Worm (Caenorhabditis elegans): Measurements from ENCODE around the gene ttr-42.

The ttr-42 gene

ce11 chrX:2536246-2536772 lies 41.2 kb upstream of the ttr-42 start (continued):
- TF ChIP-seq unc-62 (GFP tag; optimal IDR thresholded peaks at IDR 0.05) (no peak), nhr-11 (tag; optimal IDR thresholded peaks at IDR 0.05) (no peak), lin-13 (GFP tag; optimal IDR thresholded peaks at IDR 0.05) (peak; percentile 75)

ce11 chrX:2538713-2539112 lies 38.8 kb upstream of the ttr-42 start:
- no peak for TF ChIP-seq Y55F3AM.14 (GFP tag; optimal IDR thresholded peaks at IDR 0.05)
- no peak for TF ChIP-seq lin-13 (GFP tag; optimal IDR thresholded peaks at IDR 0.05)

DNA sequence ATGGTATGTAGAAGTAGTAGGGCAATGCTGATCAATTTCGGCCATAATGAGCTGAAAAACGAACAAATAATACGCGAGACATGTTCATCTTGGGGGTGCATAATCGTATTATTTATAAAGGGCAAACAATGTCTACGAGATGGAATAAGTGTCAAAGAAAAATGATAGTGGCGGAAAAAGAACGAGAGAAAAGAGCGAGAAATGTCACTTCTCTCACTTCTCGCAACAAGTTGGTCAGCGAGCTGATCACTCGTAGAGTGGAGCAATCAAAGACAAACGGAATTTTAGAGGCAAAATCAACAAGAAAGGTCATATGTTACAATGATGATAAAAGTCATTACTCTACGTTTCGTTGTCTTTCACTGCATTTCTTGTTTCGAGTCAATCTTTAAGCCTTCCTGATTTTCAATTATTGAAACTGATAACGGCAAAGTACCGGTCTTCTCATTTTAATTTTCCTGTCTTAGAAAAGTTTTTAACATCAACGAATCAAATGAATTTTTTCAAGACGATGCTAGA lies 36.5 kb upstream of the ttr-42 start, which contains the start of gene F52H2.3:
TSS of gene F52H2.3 (minus strand) at position 51 of the 519 bp plus-strand sequence.
- peak; percentile 70 for TF ChIP-seq fos-1 (tag; optimal IDR thresholded peaks at IDR 0.05)
- TF ChIP-seq mdl-1 (tag; optimal IDR thresholded peaks at IDR 0.05): no peak
- peak; percentile 47 for TF ChIP-seq crh-2 (tag; optimal IDR thresholded peaks at IDR 0.05)
- no peak for TF ChIP-seq ztf-11 (tag; optimal IDR thresholded peaks at IDR 0.05)
- TF ChIP-seq peb-1 (tag; optimal IDR thresholded peaks at IDR 0.05): no peak
- peak; percentile 21 for TF ChIP-seq gmeb-1 (tag; optimal IDR thresholded peaks at IDR 0.05)
- no peak for TF ChIP-seq sem-4 (tag; optimal IDR thresholded peaks at IDR 0.05)
- peak; percentile 2 for TF ChIP-seq sma-9 (GFP tag; optimal IDR thresholded peaks at IDR 0.05)
- TF ChIP-seq sma-9 (tag; optimal IDR thresholded peaks at IDR 0.05): no peak
- no peak for TF ChIP-seq nhr-77 (tag; optimal IDR thresholded peaks at IDR 0.05)
- peak; percentile 28 for TF ChIP-seq F13H6.1 (tag; optimal IDR thresholded peaks at IDR 0.05)
- TF ChIP-seq lin-39 (tag; optimal IDR thresholded peaks at IDR 0.05): no peak

DNA sequence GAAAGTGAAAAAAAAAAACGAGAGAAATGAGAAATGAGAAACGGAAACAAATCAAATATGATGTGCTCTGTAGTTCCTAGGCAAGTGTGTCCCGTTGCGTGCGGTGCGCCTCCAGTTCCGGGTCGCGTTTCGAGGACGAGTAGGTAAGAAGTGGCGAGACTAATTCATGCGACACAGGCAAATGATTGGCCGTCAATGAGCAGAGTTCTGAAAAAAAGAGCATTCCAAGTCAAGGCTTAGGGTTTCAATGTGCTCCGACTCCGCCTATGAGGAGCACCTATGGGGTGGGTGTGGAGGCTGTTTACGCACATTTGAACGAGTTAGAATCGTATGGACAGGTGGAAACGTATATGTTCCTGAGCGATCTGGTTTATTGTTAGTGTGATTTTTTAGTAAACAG lies 34.2 kb upstream of the ttr-42 start:
- TF ChIP-seq fos-1 (tag; optimal IDR thresholded peaks at IDR 0.05): peak; percentile 28
- TF ChIP-seq unc-39 (tag; optimal IDR thresholded peaks at IDR 0.05): no peak

DNA sequence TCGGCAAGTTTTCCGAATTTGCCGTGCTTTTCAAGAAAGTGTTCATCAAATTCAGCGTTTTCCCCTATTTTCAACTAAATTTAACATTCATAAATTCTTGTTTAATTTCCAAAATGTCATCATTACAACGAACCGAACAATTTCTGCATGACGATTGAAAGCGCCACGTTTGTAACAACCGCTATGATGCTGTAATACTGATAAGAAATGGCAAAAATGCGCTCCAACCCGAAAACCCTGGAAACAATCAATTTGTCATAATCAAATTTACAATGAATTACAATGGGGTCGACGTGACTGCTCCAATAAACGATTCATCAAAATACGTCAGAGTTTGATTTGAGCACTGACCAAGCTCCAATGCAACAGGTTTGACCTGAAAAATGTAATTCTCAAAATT lies 32.9 kb upstream of the ttr-42 start:
- TF ChIP-seq crh-2 (tag; optimal IDR thresholded peaks at IDR 0.05): peak; percentile 79
- TF ChIP-seq sma-9 (GFP tag; optimal IDR thresholded peaks at IDR 0.05): peak; percentile 5
- TF ChIP-seq sma-9 (tag; optimal IDR thresholded peaks at IDR 0.05): no peak
- no peak for TF ChIP-seq ztf-1 (GFP tag; conservative IDR thresholded peaks at IDR 0.05)
- TF ChIP-seq fos-1 (tag; optimal IDR thresholded peaks at IDR 0.05): peak; percentile 66

DNA sequence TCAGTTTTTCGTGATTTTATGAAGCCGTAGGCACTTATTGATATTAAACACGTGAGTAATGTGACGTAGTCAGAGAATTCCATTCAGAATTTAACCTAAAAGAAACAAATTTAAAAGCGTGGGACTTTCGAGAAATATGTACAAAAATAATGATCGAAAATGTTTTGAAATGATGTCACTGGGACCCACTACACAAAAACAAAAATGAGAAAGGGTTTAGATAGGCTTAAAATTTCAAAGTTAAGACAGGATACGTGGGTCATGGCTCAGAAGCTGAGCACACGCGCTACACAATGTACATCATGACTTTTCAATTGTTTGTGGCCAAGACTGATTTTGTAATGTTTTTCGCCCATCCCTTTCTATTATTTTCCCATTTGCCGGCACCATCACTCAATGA lies 28.7 kb upstream of the ttr-42 start, which contains the start of gene smvt-1:
TSS of gene smvt-1 (minus strand) at position 101 of the 400 bp plus-strand sequence.
- no peak for TF ChIP-seq peb-1 (tag; optimal IDR thresholded peaks at IDR 0.05)
- peak; percentile 11 for TF ChIP-seq unc-55 (GFP tag; optimal IDR thresholded peaks at IDR 0.05)

DNA sequence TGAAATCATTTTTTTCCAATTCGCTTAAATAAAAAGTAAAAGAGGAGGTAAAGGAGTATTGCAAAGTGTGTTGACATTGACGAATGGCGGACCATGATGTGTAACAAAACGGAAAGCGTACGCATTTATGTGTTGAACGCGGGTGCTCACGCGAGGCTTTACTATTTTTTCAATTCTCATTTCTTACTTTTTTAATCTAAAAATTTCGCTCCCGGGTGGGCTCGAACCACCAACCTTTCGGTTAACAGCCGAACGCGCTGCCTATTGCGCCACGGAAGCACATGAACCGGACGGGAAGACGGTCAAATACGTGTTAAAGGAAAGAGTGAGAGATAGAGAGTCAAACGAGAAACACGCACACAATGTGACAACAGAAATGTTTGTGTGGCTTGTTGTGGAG lies 28.2 kb upstream of the ttr-42 start:
- peak; percentile 64 for TF ChIP-seq fos-1 (tag; optimal IDR thresholded peaks at IDR 0.05)
- no peak for TF ChIP-seq R02D3.7 (tag; optimal IDR thresholded peaks at IDR 0.05)
- TF ChIP-seq ztf-4 (tag; optimal IDR thresholded peaks at IDR 0.05): no peak
- TF ChIP-seq nhr-129 (tag; optimal IDR thresholded peaks at IDR 0.05): peak; percentile 70
- no peak for TF ChIP-seq aly-2 (tag; optimal IDR thresholded peaks at IDR 0.05)
- TF ChIP-seq lin-39 (tag; optimal IDR thresholded peaks at IDR 0.05): no peak
- peak; percentile 53 for TF ChIP-seq C34F6.9 (tag; optimal IDR thresholded peaks at IDR 0.05)
- peak; percentile 35 to 67 for TF ChIP-seq lsy-2 (tag; optimal IDR thresholded peaks at IDR 0.05)
- peak; percentile 37 for TF ChIP-seq sma-3 (GFP tag; optimal IDR thresholded peaks at IDR 0.05)
- TF ChIP-seq ceh-16 (tag; optimal IDR thresholded peaks at IDR 0.05): no peak
- no peak for TF ChIP-seq nhr-77 (tag; optimal IDR thresholded peaks at IDR 0.05)
- TF ChIP-seq mdl-1 (tag; optimal IDR thresholded peaks at IDR 0.05): peak in 1 of 2 experiments; percentile 54
- peak; percentile 30 for TF ChIP-seq lin-11 (tag; optimal IDR thresholded peaks at IDR 0.05)
- peak; percentile 66 for TF ChIP-seq sma-9 (GFP tag; optimal IDR thresholded peaks at IDR 0.05)
- no peak for TF ChIP-seq sma-9 (tag; optimal IDR thresholded peaks at IDR 0.05)
- TF ChIP-seq sem-4 (tag; optimal IDR thresholded peaks at IDR 0.05): peak; percentile 13
- TF ChIP-seq gmeb-1 (tag; optimal IDR thresholded peaks at IDR 0.05): peak; percentile 49
- TF ChIP-seq nhr-21 (tag; optimal IDR thresholded peaks at IDR 0.05): peak; percentile 66
- no peak for TF ChIP-seq nhr-10 (tag; optimal IDR thresholded peaks at IDR 0.05)
- peak; percentile 55 for TF ChIP-seq unc-55 (GFP tag; optimal IDR thresholded peaks at IDR 0.05)
- no peak for TF ChIP-seq blmp-1 (tag; optimal IDR thresholded peaks at IDR 0.05; ENCODE audit: insufficient read depth)
- no peak for TF ChIP-seq ZK546.5 (tag; optimal IDR thresholded peaks at IDR 0.05)
- no peak for TF ChIP-seq elt-3 (tag; optimal IDR thresholded peaks at IDR 0.05)
- no peak for TF ChIP-seq nhr-23 (tag; optimal IDR thresholded peaks at IDR 0.05)
- TF ChIP-seq zag-1 (tag; optimal IDR thresholded peaks at IDR 0.05): peak; percentile 18
- TF ChIP-seq mab-5 (tag; optimal IDR thresholded peaks at IDR 0.05): no peak
- TF ChIP-seq elt-1 (tag; optimal IDR thresholded peaks at IDR 0.05): no peak
- TF ChIP-seq unc-62 (GFP tag; optimal IDR thresholded peaks at IDR 0.05): no peak
- TF ChIP-seq lin-13 (GFP tag; optimal IDR thresholded peaks at IDR 0.05): peak; percentile 61
- TF ChIP-seq nhr-6 (tag; optimal IDR thresholded peaks at IDR 0.05): no peak
- TF ChIP-seq unc-39 (tag; optimal IDR thresholded peaks at IDR 0.05): no peak
- TF ChIP-seq nhr-25 (tag; optimal IDR thresholded peaks at IDR 0.05): peak; percentile 4

All from whole organism, L2 larva.